Worm (Caenorhabditis elegans) whole organism, L3 larva: ENCODE data around the gene tag-342.

Experiments
- ZK546.5 ChIP-seq: sonication (generic microtip); optimal IDR thresholded peaks from 2 replicates; lab custom pipeline; 2017; ENCODE audit warnings: missing biosample characterization, missing genetic modification characterization
- ceh-28 ChIP-seq: fragments of 150-350 bp; optimal IDR thresholded peaks from 2 replicates; lab custom pipeline; 2014; ENCODE audit warnings: missing biosample characterization, missing genetic modification reagents, missing genetic modification characterization
- daf-12 ChIP-seq: fragments of 150-350 bp; optimal IDR thresholded peaks from 2 replicates; lab custom pipeline; 2014; ENCODE audit warnings: missing biosample characterization, missing genetic modification reagents, missing genetic modification characterization
- fos-1 ChIP-seq: fragments of 150-350 bp; optimal IDR thresholded peaks from 2 replicates; lab custom pipeline; 2014; ENCODE audit warnings: missing biosample characterization, missing genetic modification characterization
- jun-1 ChIP-seq: fragments of 150-350 bp; optimal IDR thresholded peaks from 2 replicates; lab custom pipeline; 2014; ENCODE audit warnings: missing biosample characterization, missing genetic modification reagents, missing genetic modification characterization
- nhr-28 ChIP-seq: fragments of 150-350 bp; optimal IDR thresholded peaks from 2 replicates; lab custom pipeline; 2014; ENCODE audit warnings: missing biosample characterization, missing genetic modification characterization
- unc-39 ChIP-seq: sonication (generic microtip); optimal IDR thresholded peaks from 4 replicates; lab custom pipeline; 2017; ENCODE audit warnings: missing biosample characterization, missing genetic modification characterization
- unc-62 ChIP-seq: fragments of 150-350 bp; sonication (generic microtip); optimal IDR thresholded peaks from 4 replicates; lab custom pipeline; 2014; ENCODE audit warnings: missing biosample characterization, missing genetic modification reagents, missing genetic modification characterization
- zag-1 ChIP-seq: fragments of 150-350 bp; optimal IDR thresholded peaks from 2 replicates; lab custom pipeline; 2014; ENCODE audit warnings: missing biosample characterization, missing genetic modification characterization

DNA sequence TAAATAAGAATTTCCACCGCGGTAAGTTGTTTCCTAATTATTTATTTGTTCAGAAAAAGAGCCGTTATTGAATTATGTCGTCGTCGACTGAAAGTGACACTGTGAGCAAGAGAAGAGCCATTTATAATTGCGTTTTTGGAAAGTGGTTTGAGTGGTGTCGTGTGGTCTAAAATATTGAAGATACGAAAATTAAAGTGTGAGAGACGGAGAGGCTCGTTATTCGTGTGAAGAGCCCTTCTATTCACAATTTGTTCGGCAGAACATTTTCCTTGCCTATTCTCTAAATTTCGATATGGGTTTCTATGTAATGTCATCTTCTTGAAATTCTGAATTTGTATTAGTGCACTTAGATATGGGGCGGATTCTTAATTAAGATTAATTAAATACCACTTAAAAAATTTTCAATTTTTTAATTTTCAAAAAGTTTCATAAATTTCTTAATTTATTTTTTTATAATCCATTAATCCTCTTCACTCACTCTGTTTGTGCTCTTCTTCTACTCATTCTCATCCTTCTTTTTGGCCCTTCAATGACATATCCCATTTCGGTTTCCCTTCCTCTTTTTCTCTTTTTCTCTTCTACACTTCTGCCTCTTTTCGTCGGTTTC is 41.9 kb downstream of the tag-342 start:
- no peak for TF ChIP-seq ZK546.5
- no peak for TF ChIP-seq jun-1 (tag; lab: Kevin White, UChicago)
- no peak for TF ChIP-seq zag-1 (tag; lab: Kevin White, UChicago)
- no peak for TF ChIP-seq ceh-28 (tag; lab: Kevin White, UChicago)
- TF ChIP-seq nhr-28 (tag; lab: Kevin White, UChicago) = no peak
- TF ChIP-seq unc-39 (tag; lab: Kevin White, UChicago) = no peak
- TF ChIP-seq unc-62 = no peak
- no peak for TF ChIP-seq daf-12 (tag; lab: Kevin White, UChicago)
- no peak for TF ChIP-seq fos-1 (tag; lab: Kevin White, UChicago)
